Worm (Caenorhabditis elegans) whole organism, L4 larva: ENCODE data around the gene emb-8.
A peak's percentile ranks its signal among the peaks of the same experiment; 100 is the strongest.

Experiments
- F26F4.8 ChIP-seq: fragments of 200-800 bp; sonication (Bioruptor generic); conservative IDR thresholded peaks from 2 replicates; pipeline ENCODE4 v1.3.6; 2022; ENCODE audit warnings: missing genetic modification characterization, missing compliant biosample characterization
- F49E8.2 ChIP-seq: sonication (generic microtip); optimal IDR thresholded peaks from 2 replicates; lab custom pipeline; 2016; ENCODE audit warnings: missing compliant biosample characterization, mild to moderate bottlenecking, missing genetic modification characterization, borderline replicate concordance
- T20F7.1 ChIP-seq: fragments of 200-800 bp; sonication (Bioruptor generic); optimal IDR thresholded peaks from 2 replicates; lab custom pipeline; 2018; ENCODE audit warnings: mild to moderate bottlenecking, missing genetic modification characterization, missing compliant biosample characterization
- T26A8.4 ChIP-seq: fragments of 200-800 bp; sonication (Bioruptor generic); IDR thresholded peaks from 2 replicates; pipeline ENCODE4 v1.3.6; 2022; ENCODE audit warnings: missing genetic modification characterization, missing compliant biosample characterization
- Y105C5A.15 ChIP-seq: fragments of 200-800 bp; sonication (Bioruptor generic); IDR thresholded peaks from 2 replicates; pipeline ENCODE4 v1.3.6; 2022; ENCODE audit warnings: missing genetic modification characterization, missing compliant biosample characterization
- aha-1 ChIP-seq: fragments of 150-350 bp; peaks from one replicate; lab custom pipeline; 2014; ENCODE audit warnings: missing biosample characterization, missing genetic modification characterization
- attf-4 ChIP-seq: sonication (generic microtip); optimal IDR thresholded peaks from 3 replicates; lab custom pipeline; 2017; ENCODE audit warnings: missing biosample characterization, missing genetic modification characterization
- ceh-20 ChIP-seq: fragments of 200-800 bp; sonication (Bioruptor generic); IDR thresholded peaks from 2 replicates; pipeline ENCODE4 v1.3.6; 2022; ENCODE audit warnings: missing genetic modification reagents, missing genetic modification characterization, missing compliant biosample characterization
- ceh-44 ChIP-seq: fragments of 200-800 bp; sonication (Bioruptor generic); IDR thresholded peaks from 2 replicates; pipeline ENCODE4 v1.3.6; 2022; ENCODE audit warnings: missing genetic modification reagents, missing genetic modification characterization, missing compliant biosample characterization
- ceh-82 ChIP-seq: sonication (generic microtip); optimal IDR thresholded peaks from 2 replicates; lab custom pipeline; 2017; ENCODE audit warnings: missing biosample characterization, missing genetic modification characterization
- cey-2 ChIP-seq: sonication (generic microtip); optimal IDR thresholded peaks from 3 replicates; lab custom pipeline; 2017; ENCODE audit warnings: missing genetic modification characterization, mild to moderate bottlenecking, missing compliant biosample characterization, antibody characterized with exemption, borderline replicate concordance; ENCODE audit not compliant: insufficient read depth
- ctbp-1 ChIP-seq: fragments of 200-800 bp; sonication (Bioruptor generic); IDR thresholded peaks from 2 replicates; pipeline ENCODE4 v1.3.6; 2022; ENCODE audit warnings: missing genetic modification reagents, missing genetic modification characterization, missing compliant biosample characterization
- daf-8 ChIP-seq: fragments of 200-800 bp; sonication (Bioruptor generic); IDR thresholded peaks from 2 replicates; pipeline ENCODE4 v1.3.6; 2022; ENCODE audit warnings: missing genetic modification characterization, missing compliant biosample characterization
- dmd-6 ChIP-seq: fragments of 200-800 bp; sonication (Bioruptor generic); IDR thresholded peaks from 2 replicates; pipeline ENCODE4 v1.3.6; 2022; ENCODE audit warnings: missing genetic modification reagents, missing genetic modification characterization, missing compliant biosample characterization
- duxl-1 ChIP-seq: sonication (generic microtip); optimal IDR thresholded peaks from 2 replicates; lab custom pipeline; 2016; ENCODE audit warnings: mild to moderate bottlenecking, missing genetic modification characterization, moderate library complexity, missing compliant biosample characterization; ENCODE audit not compliant: poor library complexity
- egl-27 ChIP-seq: sonication (generic microtip); optimal IDR thresholded peaks from 3 replicates; lab custom pipeline; 2017; ENCODE audit warnings: missing biosample characterization, missing genetic modification reagents, missing genetic modification characterization
- fkh-10 ChIP-seq: fragments of 150-350 bp; optimal IDR thresholded peaks from 2 replicates; lab custom pipeline; 2014; ENCODE audit warnings: missing biosample characterization, missing genetic modification reagents, missing genetic modification characterization
- hlh-11 ChIP-seq: fragments of 200-800 bp; sonication (Bioruptor generic); optimal IDR thresholded peaks from 2 replicates; lab custom pipeline; 2018; ENCODE audit warnings: mild to moderate bottlenecking, missing genetic modification characterization, missing compliant biosample characterization
- hlh-30 ChIP-seq: sonication (generic microtip); optimal IDR thresholded peaks from 2 replicates; lab custom pipeline; 2017; ENCODE audit warnings: antibody characterized with exemption, mild to moderate bottlenecking, missing genetic modification characterization, missing compliant biosample characterization; ENCODE audit not compliant: insufficient read depth
- lim-7 ChIP-seq: fragments of 200-800 bp; sonication (Bioruptor generic); IDR thresholded peaks from 2 replicates; pipeline ENCODE4 v1.3.6; 2022; ENCODE audit warnings: missing genetic modification characterization, missing compliant biosample characterization
- lin-1 ChIP-seq: fragments of 200-800 bp; sonication (Bioruptor generic); IDR thresholded peaks from 2 replicates; pipeline ENCODE4 v1.3.6; 2022; ENCODE audit warnings: missing genetic modification reagents, missing genetic modification characterization, missing compliant biosample characterization
- madf-5 ChIP-seq, 2 experiments: fragments of 200-800 bp; sonication (Bioruptor generic); IDR thresholded peaks; 2 replicates each; pipeline ENCODE4 v1.3.6; 2022; ENCODE audit warnings: missing compliant biosample characterization in 2 of 2, missing genetic modification characterization in 2 of 2
- mep-1 ChIP-seq: fragments of 150-350 bp; sonication (generic microtip); optimal IDR thresholded peaks from 3 replicates; lab custom pipeline; 2014; ENCODE audit warnings: missing biosample characterization, missing genetic modification characterization
- mes-2 ChIP-seq: sonication (generic microtip); optimal IDR thresholded peaks from 2 replicates; lab custom pipeline; 2016; ENCODE audit warnings: missing genotype, mild to moderate bottlenecking, missing genetic modification characterization, missing compliant biosample characterization; ENCODE audit not compliant: poor library complexity, severe bottlenecking
- nhr-237 ChIP-seq: sonication (generic microtip); optimal IDR thresholded peaks from 2 replicates; lab custom pipeline; 2017; ENCODE audit warnings: missing biosample characterization, missing genetic modification characterization
- nhr-25 ChIP-seq: sonication (generic microtip); optimal IDR thresholded peaks from 2 replicates; lab custom pipeline; 2017; ENCODE audit warnings: missing genetic modification characterization, mild to moderate bottlenecking, missing compliant biosample characterization, antibody characterized with exemption, moderate library complexity, borderline replicate concordance; ENCODE audit not compliant: insufficient read depth
- nhr-28 ChIP-seq: fragments of 150-350 bp; optimal IDR thresholded peaks from 2 replicates; lab custom pipeline; 2014; ENCODE audit warnings: missing biosample characterization, missing genetic modification characterization
- nhr-48 ChIP-seq: sonication (generic microtip); optimal IDR thresholded peaks from 2 replicates; lab custom pipeline; 2016; ENCODE audit warnings: mild to moderate bottlenecking, missing genetic modification characterization, missing compliant biosample characterization
- nhr-6 ChIP-seq: fragments of 150-350 bp; optimal IDR thresholded peaks from 2 replicates; lab custom pipeline; 2014; ENCODE audit warnings: missing biosample characterization, missing genetic modification characterization
- pha-4 ChIP-seq, 2 experiments: fragments of 150-350 bp in 1 of 2; fragments of 200-800 bp in 1 of 2; sonication (Bioruptor generic) in 1 of 2; IDR thresholded peaks in 1 of 2; optimal IDR thresholded peaks in 1 of 2; 2 replicates each; pipeline versions ENCODE4 v1.3.6 to Lab custom; 2014 to 2022; ENCODE audit warnings: missing genetic modification characterization in 2 of 2, missing genetic modification reagents in 2 of 2, missing biosample characterization in 1 of 2, missing compliant biosample characterization in 1 of 2
- php-3 ChIP-seq: fragments of 200-800 bp; sonication (Bioruptor generic); IDR thresholded peaks from 2 replicates; pipeline ENCODE4 v1.3.6; 2022; ENCODE audit warnings: missing genetic modification reagents, missing genetic modification characterization, missing compliant biosample characterization
- pqm-1 ChIP-seq: sonication (generic microtip); optimal IDR thresholded peaks from 2 replicates; lab custom pipeline; 2017; ENCODE audit warnings: missing biosample characterization, missing genetic modification characterization
- rbr-2 ChIP-seq: sonication (generic microtip); optimal IDR thresholded peaks from 2 replicates; lab custom pipeline; 2016; ENCODE audit warnings: missing genotype, missing genetic modification characterization, missing compliant biosample characterization
- sdz-12 ChIP-seq: fragments of 200-800 bp; sonication (Bioruptor generic); optimal IDR thresholded peaks from 2 replicates; lab custom pipeline; 2018; ENCODE audit warnings: mild to moderate bottlenecking, missing genetic modification characterization, missing compliant biosample characterization
- tag-97 ChIP-seq: fragments of 200-800 bp; sonication (Bioruptor generic); IDR thresholded peaks from 2 replicates; pipeline ENCODE4 v1.3.6; 2022; ENCODE audit warnings: missing genetic modification characterization, missing compliant biosample characterization
- unc-62 ChIP-seq, 3 experiments: fragments of 150-350 bp in 1 of 3; sonication (generic microtip); optimal IDR thresholded peaks in 2 of 3; peaks in 1 of 3; 1 replicate in 1 of 3; 2 replicates in 2 of 3; lab custom pipeline; 2014 to 2017; ENCODE audit warnings: missing biosample characterization in 3 of 3, missing genetic modification characterization in 3 of 3, missing genetic modification reagents in 3 of 3, missing genotype in 1 of 3
- zip-11 ChIP-seq: fragments of 200-800 bp; sonication (Bioruptor generic); IDR thresholded peaks from 2 replicates; pipeline ENCODE4 v1.3.6; 2022; ENCODE audit warnings: missing genetic modification characterization, missing compliant biosample characterization
- ztf-11 ChIP-seq: fragments of 150-350 bp; optimal IDR thresholded peaks from 2 replicates; lab custom pipeline; 2014; ENCODE audit warnings: missing biosample characterization, missing genetic modification characterization

emb-8 gene

DNA sequence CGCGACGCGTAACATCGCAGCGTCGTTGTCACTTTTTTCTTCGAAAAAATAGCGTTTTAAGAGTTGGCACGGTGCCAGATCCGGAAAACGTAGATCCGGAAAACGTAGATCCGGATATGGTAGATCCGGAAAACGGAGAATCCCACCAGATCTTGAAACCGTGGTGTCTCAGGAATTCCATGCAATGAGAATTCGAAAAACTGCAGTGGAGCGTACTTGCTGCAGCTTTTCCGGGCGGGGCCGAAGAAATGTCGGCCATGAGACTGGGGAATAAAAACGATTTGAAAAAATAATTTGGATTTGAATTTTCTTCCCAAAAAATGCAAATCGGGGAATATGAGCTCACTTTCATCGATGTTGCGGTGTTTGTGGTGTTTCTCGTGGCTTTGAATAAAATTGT, 27.0 kb downstream of the emb-8 start, which contains the start of gene K10D2.5 (continued):
- TF ChIP-seq mes-2 (tag; lab: Kevin White, UChicago) = peak; percentile 100
- TF ChIP-seq fkh-10 (GFP tag; lab: Kevin White, UChicago) = peak; percentile 24
- peak; percentile 86; the same call in 1 of the 2 replicates for TF ChIP-seq tag-97 (GFP tag; lab: Robert Waterston, UW)
- peak; percentile 76 for TF ChIP-seq hlh-11 (tag; lab: Kevin White, UChicago)
- no peak for TF ChIP-seq daf-8 (GFP tag; lab: Robert Waterston, UW)
- peak; percentile 89 for TF ChIP-seq duxl-1
- peak; percentile 62 for TF ChIP-seq php-3 (GFP tag; lab: Robert Waterston, UW)
- TF ChIP-seq ceh-20 (GFP tag; lab: Robert Waterston, UW) = peak; percentile 93
- TF ChIP-seq F49E8.2 (tag; lab: Kevin White, UChicago) = peak; percentile 82
- peak; percentile 58; the same call in 1 of the 2 replicates for TF ChIP-seq lim-7 (GFP tag; lab: Robert Waterston, UW)
- peak; percentile 71 for TF ChIP-seq nhr-25 (tag; lab: Kevin White, UChicago)
- TF ChIP-seq cey-2 (tag; lab: Kevin White, UChicago) = no peak
- TF ChIP-seq F26F4.8 (GFP tag; lab: Robert Waterston, UW) = no peak
- no peak for TF ChIP-seq attf-4 (tag; lab: Kevin White, UChicago)
- peak; percentile 87; the same call in 1 of the 2 replicates for TF ChIP-seq Y105C5A.15 (GFP tag; lab: Robert Waterston, UW)
- TF ChIP-seq mep-1 (tag; lab: Kevin White, UChicago) = peak; percentile 92
- TF ChIP-seq ceh-82 (tag; lab: Kevin White, UChicago) = no peak
- peak; percentile 71 for TF ChIP-seq hlh-30 (tag; lab: Kevin White, UChicago)
- peak; percentile 97 for TF ChIP-seq madf-5 (GFP tag; IDR thresholded peaks at IDR 0.05; lab: Robert Waterston, UW)
- TF ChIP-seq pqm-1 (tag; lab: Kevin White, UChicago) = peak; percentile 27
- TF ChIP-seq unc-62 (GFP tag; optimal IDR thresholded peaks at IDR 0.05 in 1 of 2; lab: Kevin White, UChicago) = peak in 1 of 2 experiments; percentile 91
- no peak for TF ChIP-seq unc-62 (tag; optimal IDR thresholded peaks at IDR 0.05; lab: Kevin White, UChicago)
- TF ChIP-seq ctbp-1 (GFP tag; lab: Robert Waterston, UW) = peak; percentile 73
- peak; percentile 88 for TF ChIP-seq nhr-6 (tag; lab: Kevin White, UChicago)
- peak; percentile 80 for TF ChIP-seq T26A8.4 (GFP tag; lab: Robert Waterston, UW)
- no peak for TF ChIP-seq nhr-48
- peak; percentile 85 for TF ChIP-seq aha-1
- TF ChIP-seq nhr-28 (tag; lab: Kevin White, UChicago) = peak; percentile 72
- TF ChIP-seq egl-27 (tag; lab: Kevin White, UChicago) = no peak
- TF ChIP-seq zip-11 = no peak
- TF ChIP-seq rbr-2 (tag; lab: Kevin White, UChicago) = peak; percentile 91
- TF ChIP-seq lin-1 (GFP tag; lab: Robert Waterston, UW) = peak; percentile 54
- TF ChIP-seq sdz-12 (GFP tag; lab: Kevin White, UChicago) = peak; percentile 94
- no peak for TF ChIP-seq nhr-237 (tag; lab: Kevin White, UChicago)
- peak; percentile 91 for TF ChIP-seq dmd-6
- TF ChIP-seq T20F7.1 (GFP tag; lab: Kevin White, UChicago) = peak; percentile 86

ce11 chrIII:5171945-5172344, 27.5 kb downstream of the emb-8 start, which contains the start of gene prp-19:
Gene prp-19 (minus strand): TSS chrIII:5172045.
- no peak for TF ChIP-seq pha-4 (GFP tag; IDR thresholded peaks at IDR 0.05; lab: Robert Waterston, UW)
- no peak for TF ChIP-seq pha-4 (tag; optimal IDR thresholded peaks at IDR 0.05; lab: Kevin White, UChicago)
- TF ChIP-seq ztf-11 (tag; lab: Kevin White, UChicago) = no peak
- TF ChIP-seq aha-1 = peak; percentile 74
- no peak for TF ChIP-seq ceh-44 (GFP tag; lab: Robert Waterston, UW)
